Fruit fly (Drosophila melanogaster) whole organism, embryonic: Measurements from ENCODE around the gene TTLL6B.
A peak's percentile ranks its signal among the peaks of the same experiment; 100 is the strongest.

Experiments used
- Blimp-1 ChIP-seq: fragments of 200-800 bp; sonication (Bioruptor generic); optimal IDR thresholded peaks from 3 replicates; lab custom pipeline; 2018; ENCODE audit warnings: missing biosample characterization, missing genetic modification characterization, mild to moderate bottlenecking, moderate library complexity, missing genetic modification reagents
- CG11695 ChIP-seq: fragments of 200-800 bp; sonication (Bioruptor generic); IDR thresholded peaks from 3 replicates; pipeline ENCODE4 v1.3.6; 2022; ENCODE audit warnings: missing biosample characterization, missing genetic modification characterization
- CG1529 ChIP-seq: fragments of 200-800 bp; sonication (Bioruptor generic); optimal IDR thresholded peaks from 3 replicates; lab custom pipeline; 2018; ENCODE audit warnings: missing biosample characterization, missing genetic modification characterization
- CG15479 ChIP-seq: fragments of 200-800 bp; sonication (Bioruptor generic); optimal IDR thresholded peaks from 3 replicates; lab custom pipeline; 2019; ENCODE audit warnings: missing biosample characterization, mild to moderate bottlenecking, missing genetic modification characterization, moderate library complexity
- CG17361 ChIP-seq: fragments of 200-800 bp; sonication (Bioruptor generic); IDR thresholded peaks from 3 replicates; pipeline ENCODE4 v1.3.6; 2022; ENCODE audit warnings: missing biosample characterization, missing genetic modification characterization
- CG2116 ChIP-seq: fragments of 200-800 bp; sonication (Bioruptor generic); optimal IDR thresholded peaks from 3 replicates; lab custom pipeline; 2018; ENCODE audit warnings: missing biosample characterization, mild to moderate bottlenecking, missing genetic modification characterization
- CG2129 ChIP-seq: fragments of 200-800 bp; sonication (Bioruptor generic); IDR thresholded peaks from 2 replicates; pipeline ENCODE4 v1.3.6; 2022; ENCODE audit warnings: missing biosample characterization, missing genetic modification characterization; ENCODE audit not compliant: partially characterized antibody
- CG30431 ChIP-seq: fragments of 200-800 bp; sonication (Bioruptor generic); optimal IDR thresholded peaks from 2 replicates; lab custom pipeline; 2017; ENCODE audit warnings: missing biosample characterization, missing genetic modification characterization
- CG3065 ChIP-seq: fragments of 200-800 bp; sonication (Bioruptor generic); optimal IDR thresholded peaks from 2 replicates; lab custom pipeline; 2016; ENCODE audit warnings: missing biosample characterization, missing genetic modification characterization
- CG3838 ChIP-seq: fragments of 200-800 bp; sonication (Bioruptor generic); optimal IDR thresholded peaks from 3 replicates; lab custom pipeline; 2016; ENCODE audit warnings: missing biosample characterization, missing genetic modification characterization
- CG6791 ChIP-seq: fragments of 200-800 bp; sonication (Bioruptor generic); IDR thresholded peaks from 3 replicates; pipeline ENCODE4 v1.3.6; 2022; ENCODE audit warnings: missing biosample characterization, missing genetic modification characterization; ENCODE audit not compliant: partially characterized antibody
- CG6854 ChIP-seq: fragments of 200-800 bp; sonication (Bioruptor generic); optimal IDR thresholded peaks from 3 replicates; lab custom pipeline; 2017; ENCODE audit warnings: missing biosample characterization, mild to moderate bottlenecking, missing genetic modification characterization
- CG7556 ChIP-seq: fragments of 200-800 bp; sonication (Bioruptor generic); optimal IDR thresholded peaks from 2 replicates; lab custom pipeline; 2017; ENCODE audit warnings: missing biosample characterization, mild to moderate bottlenecking, missing genetic modification characterization
- CG7928 ChIP-seq: fragments of 200-800 bp; sonication (Bioruptor generic); optimal IDR thresholded peaks from 2 replicates; lab custom pipeline; 2017; ENCODE audit warnings: missing biosample characterization, mild to moderate bottlenecking, missing genetic modification characterization
- CG7963 ChIP-seq: fragments of 200-800 bp; sonication (Bioruptor generic); IDR thresholded peaks from 3 replicates; pipeline ENCODE4 v1.3.6; 2022; ENCODE audit warnings: missing biosample characterization, missing genetic modification characterization; ENCODE audit not compliant: partially characterized antibody
- CG8089 ChIP-seq: fragments of 200-800 bp; sonication (Bioruptor generic); optimal IDR thresholded peaks from 3 replicates; lab custom pipeline; 2016; ENCODE audit warnings: missing biosample characterization, missing genetic modification characterization
- CG8281 ChIP-seq: fragments of 200-800 bp; sonication (Bioruptor generic); optimal IDR thresholded peaks from 2 replicates; lab custom pipeline; 2018; ENCODE audit warnings: missing biosample characterization, mild to moderate bottlenecking, missing genetic modification characterization, moderate library complexity
- CG9437 ChIP-seq: fragments of 200-800 bp; sonication (Bioruptor generic); optimal IDR thresholded peaks from 2 replicates; lab custom pipeline; 2018; ENCODE audit warnings: missing biosample characterization, mild to moderate bottlenecking, missing genetic modification characterization
- CkIIα-i1 ChIP-seq: fragments of 200-800 bp; sonication (Bioruptor generic); IDR thresholded peaks from 2 replicates; pipeline ENCODE4 v1.3.6; 2022; ENCODE audit warnings: missing biosample characterization, missing genetic modification characterization
- D ChIP-seq, 2 experiments: fragments of 200-800 bp in 1 of 2; fragments of >200 bp in 1 of 2; sonication (Bioruptor generic) in 1 of 2; optimal IDR thresholded peaks; 2 replicates in 1 of 2; 3 replicates in 1 of 2; lab custom pipeline; 2017; ENCODE audit warnings: mild to moderate bottlenecking in 1 of 2, missing biosample characterization in 1 of 2, missing genetic modification characterization in 1 of 2, missing genetic modification reagents in 1 of 2
- Eip74EF ChIP-seq, 2 experiments: fragments of 200-800 bp in 1 of 2; fragments of >200 bp in 1 of 2; sonication (Bioruptor generic) in 1 of 2; optimal IDR thresholded peaks; 2 replicates each; lab custom pipeline; 2017 to 2019; ENCODE audit warnings: missing biosample characterization in 2 of 2, missing genetic modification characterization in 2 of 2, mild to moderate bottlenecking in 1 of 2, moderate library complexity in 1 of 2
- Fer3 ChIP-seq: fragments of 200-800 bp; sonication (Bioruptor generic); optimal IDR thresholded peaks from 2 replicates; lab custom pipeline; 2018; ENCODE audit warnings: missing biosample characterization, mild to moderate bottlenecking, missing genetic modification characterization, moderate library complexity
- Gsc ChIP-seq: fragments of 200-800 bp; sonication (Bioruptor generic); IDR thresholded peaks from 2 replicates; pipeline ENCODE4 v1.3.6; 2022; ENCODE audit warnings: missing biosample characterization, missing genetic modification characterization
- Hr3 ChIP-seq: fragments of 200-800 bp; sonication (Bioruptor generic); optimal IDR thresholded peaks from 3 replicates; lab custom pipeline; 2016; ENCODE audit warnings: missing biosample characterization, missing genetic modification characterization
- Hr39 ChIP-seq: fragments of >200 bp; optimal IDR thresholded peaks from 2 replicates; lab custom pipeline; 2017
- Hr51 ChIP-seq, 2 experiments: fragments of 200-800 bp; sonication (Bioruptor generic); optimal IDR thresholded peaks; 2 replicates in 1 of 2; 3 replicates in 1 of 2; lab custom pipeline; 2016 to 2018; ENCODE audit warnings: missing biosample characterization in 2 of 2, missing genetic modification characterization in 2 of 2, mild to moderate bottlenecking in 1 of 2, moderate library complexity in 1 of 2
- Nf-YA ChIP-seq: fragments of 200-800 bp; sonication (Bioruptor generic); IDR thresholded peaks from 2 replicates; pipeline ENCODE4 v1.3.6; 2022; ENCODE audit warnings: missing biosample characterization, missing genetic modification characterization
- Sry-β ChIP-seq: fragments of 200-800 bp; sonication (Bioruptor generic); optimal IDR thresholded peaks from 2 replicates; lab custom pipeline; 2018; ENCODE audit warnings: missing biosample characterization, mild to moderate bottlenecking, missing genetic modification characterization, moderate library complexity
- TFAM ChIP-seq: fragments of 200-800 bp; sonication (Bioruptor generic); optimal IDR thresholded peaks from 2 replicates; lab custom pipeline; 2017; ENCODE audit warnings: missing biosample characterization, missing genetic modification characterization, inconsistent platforms
- Trl ChIP-seq, 3 experiments: fragments of >200 bp in 2 of 3; fragments of 200-800 bp in 1 of 3; sonication (Bioruptor generic) in 1 of 3; optimal IDR thresholded peaks; 2 replicates in 1 of 3; 3 replicates in 2 of 3; lab custom pipeline; 2016 to 2017; ENCODE audit warnings: missing biosample characterization in 1 of 3, missing genetic modification characterization in 1 of 3
- Xbp1 ChIP-seq: fragments of 200-800 bp; sonication (Bioruptor generic); optimal IDR thresholded peaks from 3 replicates; lab custom pipeline; 2016; ENCODE audit warnings: missing biosample characterization, mild to moderate bottlenecking, missing genetic modification characterization
- al ChIP-seq: fragments of 200-800 bp; sonication (Bioruptor generic); IDR thresholded peaks from 2 replicates; pipeline ENCODE4 v1.3.6; 2022; ENCODE audit warnings: missing biosample characterization, missing genetic modification characterization
- amos ChIP-seq: fragments of 200-800 bp; sonication (Bioruptor generic); IDR thresholded peaks from 2 replicates; pipeline ENCODE4 v1.3.6; 2022; ENCODE audit warnings: missing biosample characterization, missing genetic modification characterization; ENCODE audit not compliant: partially characterized antibody
- ara ChIP-seq: fragments of 200-800 bp; sonication (Bioruptor generic); IDR thresholded peaks from 2 replicates; pipeline ENCODE4 v1.3.6; 2022; ENCODE audit warnings: missing biosample characterization, missing genetic modification characterization
- ato ChIP-seq: fragments of 200-800 bp; sonication (Bioruptor generic); IDR thresholded peaks from 2 replicates; pipeline ENCODE4 v1.3.6; 2022; ENCODE audit warnings: missing biosample characterization, missing genetic modification characterization; ENCODE audit not compliant: partially characterized antibody
- btn ChIP-seq: fragments of 200-800 bp; sonication (Bioruptor generic); optimal IDR thresholded peaks from 2 replicates; lab custom pipeline; 2016; ENCODE audit warnings: missing biosample characterization, missing genetic modification characterization
- cg ChIP-seq: fragments of 200-800 bp; sonication (Bioruptor generic); optimal IDR thresholded peaks from 3 replicates; lab custom pipeline; 2019; ENCODE audit warnings: missing biosample characterization, mild to moderate bottlenecking, missing genetic modification characterization, moderate library complexity
- exex ChIP-seq: fragments of 200-800 bp; sonication (Bioruptor generic); optimal IDR thresholded peaks from 4 replicates; lab custom pipeline; 2018; ENCODE audit warnings: missing biosample characterization, mild to moderate bottlenecking, missing genetic modification characterization, moderate library complexity
- fd3F ChIP-seq: fragments of 200-800 bp; sonication (Bioruptor generic); optimal IDR thresholded peaks from 2 replicates; lab custom pipeline; 2018; ENCODE audit warnings: missing biosample characterization, mild to moderate bottlenecking, missing genetic modification characterization, moderate library complexity
- gce ChIP-seq: fragments of 200-800 bp; sonication (Bioruptor generic); IDR thresholded peaks from 3 replicates; pipeline ENCODE4 v1.3.6; 2022; ENCODE audit warnings: missing biosample characterization, missing genetic modification characterization
- klu ChIP-seq: fragments of 200-800 bp; sonication (Bioruptor generic); IDR thresholded peaks from 2 replicates; pipeline ENCODE4 v1.3.6; 2022; ENCODE audit warnings: missing biosample characterization, missing genetic modification characterization
- lbe ChIP-seq: fragments of 200-800 bp; sonication (Bioruptor generic); optimal IDR thresholded peaks from 2 replicates; lab custom pipeline; 2016; ENCODE audit warnings: missing biosample characterization, mild to moderate bottlenecking, missing genetic modification characterization
- oc ChIP-seq: fragments of 200-800 bp; sonication (Bioruptor generic); optimal IDR thresholded peaks from 2 replicates; lab custom pipeline; 2018; ENCODE audit warnings: missing biosample characterization, mild to moderate bottlenecking, missing genetic modification characterization, moderate library complexity
- odd ChIP-seq: fragments of 200-800 bp; sonication (Bioruptor generic); optimal IDR thresholded peaks from 2 replicates; lab custom pipeline; 2017; ENCODE audit warnings: missing biosample characterization, mild to moderate bottlenecking, missing genetic modification characterization
- org-1 ChIP-seq: fragments of 200-800 bp; sonication (Bioruptor generic); optimal IDR thresholded peaks from 2 replicates; lab custom pipeline; 2017; ENCODE audit warnings: missing biosample characterization, missing genetic modification characterization
- rib ChIP-seq: fragments of 200-800 bp; sonication (Bioruptor generic); IDR thresholded peaks from 2 replicates; pipeline ENCODE4 v1.3.6; 2022; ENCODE audit warnings: missing biosample characterization, missing genetic modification characterization
- sd ChIP-seq: fragments of 200-800 bp; sonication (Bioruptor generic); optimal IDR thresholded peaks from 3 replicates; lab custom pipeline; 2018; ENCODE audit warnings: missing biosample characterization, mild to moderate bottlenecking, missing genetic modification characterization, moderate library complexity
- zfh1 ChIP-seq: fragments of 200-800 bp; sonication (Bioruptor generic); IDR thresholded peaks from 3 replicates; pipeline ENCODE4 v1.3.6; 2022; ENCODE audit warnings: missing biosample characterization, missing genetic modification characterization

The TTLL6B gene

dm6 chr3R:27282286-27282685 is 31.5 kb upstream of the TTLL6B start, which contains the start of gene mrt (continued):
- TF ChIP-seq al (GFP tag; lab: Robert Waterston, UW), result peak; percentile 61; the same call in 1 of the 2 replicates
- no peak for TF ChIP-seq sd (tag; lab: Kevin White, UChicago)
- TF ChIP-seq Sry-β, result no peak
- TF ChIP-seq fd3F (GFP tag; lab: Kevin White, UChicago), result peak; percentile 54
- no peak for TF ChIP-seq CG1529 (GFP tag; lab: Kevin White, UChicago)
- TF ChIP-seq cg (GFP tag; lab: Kevin White, UChicago), result no peak
- TF ChIP-seq D (optimal IDR thresholded peaks at IDR 0.05; lab: Kevin White, UChicago), result no peak
- TF ChIP-seq D (GFP tag; optimal IDR thresholded peaks at IDR 0.05; lab: Kevin White, UChicago), result peak; percentile 17
- peak; percentile 67 for TF ChIP-seq Fer3 (tag; lab: Kevin White, UChicago)
- 0 out of 2 replicates have a peak, but pooled peaks have one; percentile 9 for TF ChIP-seq rib (GFP tag; lab: Robert Waterston, UW)
- TF ChIP-seq zfh1 (GFP tag; lab: Robert Waterston, UW), result peak; percentile 22; the same call in 1 of the 3 replicates
- 0 out of 3 replicates have a peak, but pooled peaks have one; percentile 43 for TF ChIP-seq CG11695 (GFP tag; lab: Robert Waterston, UW)
- peak; percentile 20 for TF ChIP-seq Hr3 (GFP tag; lab: Kevin White, UChicago)
- peak; percentile 11 for TF ChIP-seq Blimp-1 (GFP tag; lab: Kevin White, UChicago)
- no peak for TF ChIP-seq Nf-YA (GFP tag; lab: Robert Waterston, UW)
- TF ChIP-seq btn (GFP tag; lab: Kevin White, UChicago), result peak; percentile 32
- TF ChIP-seq ato, result no peak
- TF ChIP-seq CG3838 (GFP tag; lab: Kevin White, UChicago), result no peak
- TF ChIP-seq CG8089 (GFP tag; lab: Kevin White, UChicago), result peak; percentile 33
- peak; percentile 45 for TF ChIP-seq Xbp1 (GFP tag; lab: Kevin White, UChicago)
- no peak for TF ChIP-seq Hr39 (lab: Kevin White, UChicago)
- no peak for TF ChIP-seq CkIIα-i1 (GFP tag; lab: Robert Waterston, UW)
- TF ChIP-seq ara (GFP tag; lab: Robert Waterston, UW), result no peak
- peak; percentile 14 to 67 for TF ChIP-seq Hr51 (GFP tag; optimal IDR thresholded peaks at IDR 0.05; lab: Kevin White, UChicago)
- TF ChIP-seq oc (tag; lab: Kevin White, UChicago), result peak; percentile 59
- peak; percentile 16 for TF ChIP-seq CG9437 (GFP tag; lab: Kevin White, UChicago)
- 0 out of 3 replicates have a peak, but pooled peaks have one; percentile 27 for TF ChIP-seq CG6791 (GFP tag; lab: Robert Waterston, UW)
- no peak for TF ChIP-seq CG2129
- TF ChIP-seq org-1 (GFP tag; lab: Kevin White, UChicago), result peak; percentile 43
- TF ChIP-seq CG17361 (GFP tag; lab: Robert Waterston, UW), result peak; percentile 49; the same call in 2 of the 3 replicates
- peak in 1 of 2 experiments; percentile 11 for TF ChIP-seq Eip74EF (GFP tag; optimal IDR thresholded peaks at IDR 0.05; lab: Kevin White, UChicago)
- TF ChIP-seq CG15479 (GFP tag; lab: Kevin White, UChicago), result no peak
- peak; percentile 11 for TF ChIP-seq CG30431 (GFP tag; lab: Kevin White, UChicago)
- TF ChIP-seq exex (tag; lab: Kevin White, UChicago), result no peak
- no peak for TF ChIP-seq Gsc (GFP tag; lab: Robert Waterston, UW)
- no peak for TF ChIP-seq Trl (optimal IDR thresholded peaks at IDR 0.05; lab: Kevin White, UChicago)
- TF ChIP-seq Trl (GFP tag; optimal IDR thresholded peaks at IDR 0.05; lab: Kevin White, UChicago), result peak; percentile 47
- TF ChIP-seq TFAM (GFP tag; lab: Kevin White, UChicago), result no peak
- no peak for TF ChIP-seq CG7963
- TF ChIP-seq odd (GFP tag; lab: Kevin White, UChicago), result no peak
- no peak for TF ChIP-seq CG3065 (GFP tag; lab: Kevin White, UChicago)
- TF ChIP-seq lbe (GFP tag; lab: Kevin White, UChicago), result no peak
- no peak for TF ChIP-seq CG6854 (GFP tag; lab: Kevin White, UChicago)
- TF ChIP-seq amos (GFP tag; lab: Robert Waterston, UW), result peak; percentile 10; the same call in 1 of the 2 replicates
- peak; percentile 5 for TF ChIP-seq CG2116 (GFP tag; lab: Kevin White, UChicago)
- 0 out of 2 replicates have a peak, but pooled peaks have one; percentile 28 for TF ChIP-seq klu (GFP tag; lab: Robert Waterston, UW)
- peak; percentile 10 for TF ChIP-seq CG8281 (tag; lab: Kevin White, UChicago)
- peak; percentile 61 for TF ChIP-seq CG7556 (GFP tag; lab: Kevin White, UChicago)
- TF ChIP-seq CG7928 (GFP tag; lab: Kevin White, UChicago), result peak; percentile 0
- TF ChIP-seq gce, result peak; percentile 29; the same call in 1 of the 3 replicates
